Worm (Caenorhabditis elegans) whole organism, young adult: Measurements from ENCODE around the gene R09E10.1.
A peak's percentile ranks its signal among the peaks of the same experiment; 100 is the strongest.

Experiments
- B0261.1 ChIP-seq: sonication (generic microtip); optimal IDR thresholded peaks from 2 replicates; lab custom pipeline; 2016; ENCODE audit warnings: mild to moderate bottlenecking, missing genetic modification characterization, moderate library complexity, missing compliant biosample characterization
- F10E7.11 ChIP-seq: sonication (generic microtip); optimal IDR thresholded peaks from 2 replicates; lab custom pipeline; 2017; ENCODE audit warnings: mild to moderate bottlenecking, missing genetic modification characterization, moderate library complexity, missing compliant biosample characterization
- F33H1.4 ChIP-seq: fragments of 200-800 bp; sonication (Bioruptor generic); IDR thresholded peaks from 2 replicates; pipeline ENCODE4 v1.3.6; 2022; ENCODE audit warnings: missing genetic modification reagents, missing genetic modification characterization, missing compliant biosample characterization
- F39B2.1 ChIP-seq: fragments of 200-800 bp; sonication (Bioruptor generic); IDR thresholded peaks from 2 replicates; pipeline ENCODE4 v1.3.6; 2022; ENCODE audit warnings: missing genetic modification reagents, missing genetic modification characterization, missing compliant biosample characterization
- F49E8.2 ChIP-seq: sonication (generic microtip); optimal IDR thresholded peaks from 3 replicates; lab custom pipeline; 2017; ENCODE audit warnings: missing genetic modification characterization, mild to moderate bottlenecking, missing compliant biosample characterization, antibody characterized with exemption, moderate library complexity; ENCODE audit not compliant: insufficient read depth
- F55B11.4 ChIP-seq: sonication (generic microtip); optimal IDR thresholded peaks from 2 replicates; lab custom pipeline; 2016; ENCODE audit warnings: missing compliant biosample characterization, missing genetic modification characterization, borderline replicate concordance; ENCODE audit not compliant: insufficient read depth
- K12H6.12 ChIP-seq: fragments of 200-800 bp; sonication (Bioruptor generic); optimal IDR thresholded peaks from 2 replicates; lab custom pipeline; 2018; ENCODE audit warnings: mild to moderate bottlenecking, missing genetic modification characterization, missing compliant biosample characterization
- Y67H2A.10 ChIP-seq: fragments of 200-800 bp; sonication (Bioruptor generic); conservative IDR thresholded peaks from 2 replicates; pipeline ENCODE4 v1.3.6; 2022; ENCODE audit warnings: missing genetic modification reagents, missing genetic modification characterization, missing compliant biosample characterization
- Y79H2A.3 ChIP-seq: fragments of 200-800 bp; sonication (Bioruptor generic); conservative IDR thresholded peaks from 2 replicates; pipeline ENCODE4 v1.3.6; 2022; ENCODE audit warnings: missing genetic modification reagents, missing genetic modification characterization, missing compliant biosample characterization
- Y95B8A.8 ChIP-seq: fragments of 200-800 bp; sonication (Bioruptor generic); IDR thresholded peaks from 2 replicates; pipeline ENCODE4 v1.3.6; 2022; ENCODE audit warnings: missing genetic modification reagents, missing genetic modification characterization, missing compliant biosample characterization
- ama-1 ChIP-seq, 3 experiments: fragments of 150-350 bp in 1 of 3; sonication (generic microtip) in 2 of 3; optimal IDR thresholded peaks; 2 replicates each; lab custom pipeline; 2014 to 2018; ENCODE audit warnings: missing biosample characterization in 2 of 3, missing genetic modification characterization in 2 of 3, missing genetic modification reagents in 2 of 3
- aptf-2 ChIP-seq: fragments of 200-800 bp; sonication (Bioruptor generic); conservative IDR thresholded peaks from 2 replicates; pipeline ENCODE4 v1.3.6; 2022; ENCODE audit warnings: missing genetic modification reagents, missing genetic modification characterization, missing compliant biosample characterization
- atf-7 ChIP-seq: sonication (generic microtip); optimal IDR thresholded peaks from 2 replicates; lab custom pipeline; 2017; ENCODE audit warnings: mild to moderate bottlenecking, missing genetic modification characterization, missing compliant biosample characterization
- attf-3 ChIP-seq: fragments of 200-800 bp; sonication (Bioruptor generic); conservative IDR thresholded peaks from 2 replicates; pipeline ENCODE4 v1.3.6; 2022; ENCODE audit warnings: missing genetic modification reagents, missing genetic modification characterization, missing compliant biosample characterization
- cebp-1 ChIP-seq, 2 experiments: fragments of 200-800 bp in 1 of 2; sonication (Bioruptor generic) in 1 of 2; sonication (generic microtip) in 1 of 2; IDR thresholded peaks in 1 of 2; optimal IDR thresholded peaks in 1 of 2; 2 replicates each; pipeline versions ENCODE4 v1.3.6 to Lab custom; 2017 to 2022; ENCODE audit warnings: missing compliant biosample characterization in 2 of 2, missing genetic modification characterization in 2 of 2, mild to moderate bottlenecking in 1 of 2, missing genetic modification reagents in 1 of 2, moderate library complexity in 1 of 2
- ceh-58 ChIP-seq: fragments of 200-800 bp; sonication (Bioruptor generic); IDR thresholded peaks from 2 replicates; pipeline ENCODE4 v1.3.6; 2022; ENCODE audit warnings: missing genetic modification characterization, missing compliant biosample characterization
- dox-1 ChIP-seq: fragments of 200-800 bp; sonication (Bioruptor generic); IDR thresholded peaks from 2 replicates; pipeline ENCODE4 v1.3.6; 2022; ENCODE audit warnings: missing genetic modification reagents, missing genetic modification characterization, missing compliant biosample characterization
- dpff-1 ChIP-seq: sonication (generic microtip); optimal IDR thresholded peaks from 2 replicates; lab custom pipeline; 2017; ENCODE audit warnings: mild to moderate bottlenecking, missing genetic modification characterization, missing compliant biosample characterization
- egl-18 ChIP-seq: fragments of 200-800 bp; sonication (Bioruptor generic); IDR thresholded peaks from 2 replicates; pipeline ENCODE4 v1.3.6; 2022; ENCODE audit warnings: missing genetic modification reagents, missing genetic modification characterization, missing compliant biosample characterization
- egrh-3 ChIP-seq: fragments of 200-800 bp; sonication (Bioruptor generic); IDR thresholded peaks from 2 replicates; pipeline ENCODE4 v1.3.6; 2022; ENCODE audit warnings: missing genetic modification reagents, missing genetic modification characterization, missing compliant biosample characterization
- fkh-3 ChIP-seq: sonication (generic microtip); optimal IDR thresholded peaks from 2 replicates; lab custom pipeline; 2016; ENCODE audit warnings: mild to moderate bottlenecking, missing genetic modification characterization, missing compliant biosample characterization
- hlh-26 ChIP-seq: fragments of 200-800 bp; sonication (Bioruptor generic); conservative IDR thresholded peaks from 2 replicates; pipeline ENCODE4 v1.3.6; 2022; ENCODE audit warnings: missing genetic modification reagents, missing genetic modification characterization, missing compliant biosample characterization
- hmg-1.2 ChIP-seq: fragments of 200-800 bp; sonication (Bioruptor generic); IDR thresholded peaks from 2 replicates; pipeline ENCODE4 v1.3.6; 2022; ENCODE audit warnings: missing genetic modification reagents, missing genetic modification characterization, missing compliant biosample characterization
- hsf-1 ChIP-seq: fragments of 200-800 bp; sonication (Bioruptor generic); IDR thresholded peaks from 2 replicates; pipeline ENCODE4 v1.3.6; 2022; ENCODE audit warnings: missing genetic modification reagents, missing genetic modification characterization, missing compliant biosample characterization
- lag-1 ChIP-seq: fragments of 200-800 bp; sonication (Bioruptor generic); IDR thresholded peaks from 2 replicates; pipeline ENCODE4 v1.3.6; 2022; ENCODE audit warnings: missing genetic modification reagents, missing genetic modification characterization, missing compliant biosample characterization
- let-607 ChIP-seq, 2 experiments: fragments of 200-800 bp in 1 of 2; sonication (Bioruptor generic) in 1 of 2; sonication (generic microtip) in 1 of 2; optimal IDR thresholded peaks; 2 replicates each; lab custom pipeline; 2016 to 2018; ENCODE audit warnings: mild to moderate bottlenecking in 2 of 2, missing compliant biosample characterization in 2 of 2, missing genetic modification characterization in 2 of 2, moderate library complexity in 2 of 2, missing genotype in 1 of 2
- lin-35 ChIP-seq, 3 experiments: fragments of 150-350 bp in 2 of 3; sonication (generic microtip) in 1 of 3; optimal IDR thresholded peaks; 2 replicates each; lab custom pipeline; 2014 to 2018; ENCODE audit warnings: missing biosample characterization in 3 of 3, missing genetic modification characterization in 3 of 3, missing genetic modification reagents in 3 of 3
- lir-1 ChIP-seq: fragments of 200-800 bp; sonication (Bioruptor generic); conservative IDR thresholded peaks from 2 replicates; pipeline ENCODE4 v1.3.6; 2022; ENCODE audit warnings: missing genetic modification reagents, missing genetic modification characterization, missing compliant biosample characterization
- madf-8 ChIP-seq: fragments of 200-800 bp; sonication (Bioruptor generic); conservative IDR thresholded peaks from 2 replicates; pipeline ENCODE4 v1.3.6; 2022; ENCODE audit warnings: missing genetic modification reagents, missing genetic modification characterization, missing compliant biosample characterization
- mes-4 ChIP-seq: sonication (generic microtip); optimal IDR thresholded peaks from 2 replicates; lab custom pipeline; 2016; ENCODE audit warnings: missing genotype, missing genetic modification characterization, missing compliant biosample characterization
- nfya-1 ChIP-seq: sonication (generic microtip); optimal IDR thresholded peaks from 2 replicates; lab custom pipeline; 2017; ENCODE audit warnings: antibody characterized with exemption, missing compliant biosample characterization, missing genetic modification characterization, borderline replicate concordance; ENCODE audit not compliant: insufficient read depth
- nfya-2 ChIP-seq: fragments of 200-800 bp; sonication (Bioruptor generic); IDR thresholded peaks from 2 replicates; pipeline ENCODE4 v1.3.6; 2022; ENCODE audit warnings: missing genetic modification reagents, missing genetic modification characterization, missing compliant biosample characterization
- nhr-179 ChIP-seq: sonication (generic microtip); optimal IDR thresholded peaks from 2 replicates; lab custom pipeline; 2016; ENCODE audit warnings: mild to moderate bottlenecking, missing genetic modification characterization, missing compliant biosample characterization
- nhr-80 ChIP-seq: sonication (generic microtip); optimal IDR thresholded peaks from 2 replicates; lab custom pipeline; 2016; ENCODE audit warnings: missing genetic modification characterization, missing compliant biosample characterization
- nhr-90 ChIP-seq: sonication (generic microtip); optimal IDR thresholded peaks from 2 replicates; lab custom pipeline; 2016; ENCODE audit warnings: missing genotype, mild to moderate bottlenecking, missing genetic modification characterization, missing compliant biosample characterization
- sdz-38 ChIP-seq: sonication (generic microtip); optimal IDR thresholded peaks from 2 replicates; lab custom pipeline; 2016; ENCODE audit warnings: missing genotype, missing genetic modification characterization, missing compliant biosample characterization
- sea-2 ChIP-seq: fragments of 200-800 bp; sonication (Bioruptor generic); IDR thresholded peaks from 2 replicates; pipeline ENCODE4 v1.3.6; 2022; ENCODE audit warnings: missing genetic modification characterization, missing compliant biosample characterization
- snpc-1.1 ChIP-seq: sonication (generic microtip); optimal IDR thresholded peaks from 2 replicates; lab custom pipeline; 2017; ENCODE audit warnings: missing genetic modification characterization, mild to moderate bottlenecking, missing compliant biosample characterization, antibody characterized with exemption, moderate library complexity, missing genotype, missing genetic modification reagents; ENCODE audit not compliant: insufficient read depth
- snpc-3.4 ChIP-seq: sonication (generic microtip); optimal IDR thresholded peaks from 2 replicates; lab custom pipeline; 2017; ENCODE audit warnings: missing genetic modification characterization, mild to moderate bottlenecking, missing compliant biosample characterization, antibody characterized with exemption, moderate library complexity, missing genotype, missing genetic modification reagents
- tbp1 ChIP-seq: fragments of 200-800 bp; sonication (Bioruptor generic); optimal IDR thresholded peaks from 2 replicates; lab custom pipeline; 2018; ENCODE audit warnings: mild to moderate bottlenecking, missing genetic modification characterization, missing compliant biosample characterization
- tlf-1 ChIP-seq: fragments of 200-800 bp; sonication (Bioruptor generic); optimal IDR thresholded peaks from 2 replicates; lab custom pipeline; 2018; ENCODE audit warnings: mild to moderate bottlenecking, missing genetic modification characterization, missing compliant biosample characterization
- xnd-1 ChIP-seq: sonication (generic microtip); optimal IDR thresholded peaks from 2 replicates; lab custom pipeline; 2016; ENCODE audit warnings: missing genotype, missing genetic modification reagents, missing genetic modification characterization, missing compliant biosample characterization
- zim-3 ChIP-seq: sonication (generic microtip); optimal IDR thresholded peaks from 2 replicates; lab custom pipeline; 2017; ENCODE audit warnings: mild to moderate bottlenecking, missing genetic modification characterization, moderate library complexity, missing compliant biosample characterization
- ztf-18 ChIP-seq: sonication (generic microtip); optimal IDR thresholded peaks from 2 replicates; lab custom pipeline; 2016; ENCODE audit warnings: missing genotype, mild to moderate bottlenecking, missing genetic modification characterization, missing compliant biosample characterization
- ztf-28 ChIP-seq: fragments of 200-800 bp; sonication (Bioruptor generic); IDR thresholded peaks from 2 replicates; pipeline ENCODE4 v1.3.6; 2022; ENCODE audit warnings: missing genetic modification reagents, missing genetic modification characterization, missing compliant biosample characterization
- ztf-6 ChIP-seq: fragments of 200-800 bp; sonication (Bioruptor generic); IDR thresholded peaks from 2 replicates; pipeline ENCODE4 v1.3.6; 2022; ENCODE audit warnings: missing genetic modification reagents, missing genetic modification characterization, missing compliant biosample characterization

R09E10.1 gene

DNA sequence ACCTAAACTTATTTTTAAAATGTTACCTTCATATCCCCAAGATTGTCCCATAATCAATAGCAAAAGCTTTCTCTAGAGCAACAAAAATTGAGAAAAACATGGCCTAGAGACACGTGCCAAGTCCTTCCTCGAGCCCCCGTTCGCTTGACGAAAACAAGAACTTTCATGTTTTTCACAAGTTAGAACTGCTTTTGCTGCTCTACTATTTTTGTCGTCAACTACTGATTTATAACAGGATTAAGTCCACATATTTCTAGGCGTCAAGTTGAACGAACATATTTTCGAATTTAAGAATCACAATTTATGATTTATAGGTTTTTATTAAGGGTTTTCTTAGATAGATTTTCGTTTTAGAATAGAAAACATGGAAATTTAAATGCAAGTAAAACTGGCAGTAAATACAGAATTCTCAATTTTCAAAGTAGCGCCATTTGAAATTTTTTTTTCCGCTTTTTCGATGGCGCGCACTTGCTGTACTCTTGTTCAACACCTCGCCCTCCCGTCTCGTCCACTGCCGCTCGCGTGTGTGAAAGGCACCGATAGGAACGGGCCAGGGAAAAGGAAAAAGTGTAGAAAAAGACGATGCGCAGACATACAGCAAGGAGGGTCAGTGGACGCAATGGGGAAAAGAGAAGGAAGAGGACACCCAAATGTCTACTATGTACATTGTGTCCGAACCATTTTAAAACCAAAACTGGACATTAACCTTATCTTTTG, 38.2 kb downstream of the R09E10.1 start, which contains the start of gene rad-51 (continued):
- TF ChIP-seq hsf-1 (GFP tag; lab: Robert Waterston, UW) (no peak), zim-3 (tag; lab: Kevin White, UChicago) (no peak), F49E8.2 (tag; lab: Kevin White, UChicago) (no peak), fkh-3 (tag; lab: Kevin White, UChicago) (no peak), lir-1 (GFP tag; lab: Robert Waterston, UW) (no peak), let-607 (tag; optimal IDR thresholded peaks at IDR 0.05; lab: Kevin White, UChicago) (no peak), tbp1 (GFP tag; lab: Kevin White, UChicago) (no peak), atf-7 (tag; lab: Kevin White, UChicago) (no peak), nhr-179 (tag; lab: Kevin White, UChicago) (no peak), ceh-58 (GFP tag; lab: Robert Waterston, UW) (no peak), Y79H2A.3 (GFP tag; lab: Robert Waterston, UW) (no peak), sdz-38 (tag; lab: Kevin White, UChicago) (no peak), tlf-1 (GFP tag; lab: Kevin White, UChicago) (no peak), hlh-26 (no peak), dox-1 (peak; percentile 71), egl-18 (GFP tag; lab: Robert Waterston, UW) (no peak), nfya-1 (no peak), ama-1 (optimal IDR thresholded peaks at IDR 0.05; lab: Kevin White, UChicago) (no peak), ama-1 (GFP tag; optimal IDR thresholded peaks at IDR 0.05; lab: Kevin White, UChicago) (no peak), nhr-80 (peak; percentile 70), mes-4 (no peak), F39B2.1 (GFP tag; lab: Robert Waterston, UW) (no peak), F55B11.4 (no peak), hmg-1.2 (GFP tag; lab: Robert Waterston, UW) (peak; percentile 91; the same call in 1 of the 2 replicates), Y95B8A.8 (0 out of 2 replicates have a peak, but pooled peaks have one; percentile 15), cebp-1 (GFP tag; IDR thresholded peaks at IDR 0.05; lab: Robert Waterston, UW) (no peak), cebp-1 (tag; optimal IDR thresholded peaks at IDR 0.05; lab: Kevin White, UChicago) (no peak), F33H1.4 (GFP tag; lab: Robert Waterston, UW) (no peak), K12H6.12 (tag; lab: Kevin White, UChicago) (no peak), attf-3 (0 out of 2 replicates have a peak, but pooled peaks have one; percentile 38), snpc-1.1 (tag; lab: Kevin White, UChicago) (no peak), dpff-1 (tag; lab: Kevin White, UChicago) (no peak), ztf-18 (tag; lab: Kevin White, UChicago) (peak; percentile 19), snpc-3.4 (tag; lab: Kevin White, UChicago) (peak; percentile 38), B0261.1 (tag; lab: Kevin White, UChicago) (no peak), F10E7.11 (tag; lab: Kevin White, UChicago) (no peak), xnd-1 (tag; lab: Kevin White, UChicago) (no peak), Y67H2A.10 (GFP tag; lab: Robert Waterston, UW) (no peak), lin-35 (GFP tag; optimal IDR thresholded peaks at IDR 0.05; lab: Kevin White, UChicago) (peak in 1 of 3 experiments; percentile 59), nhr-90 (no peak), nfya-2 (GFP tag; lab: Robert Waterston, UW) (no peak), egrh-3 (GFP tag; lab: Robert Waterston, UW) (no peak), ztf-28 (GFP tag; lab: Robert Waterston, UW) (no peak), aptf-2 (GFP tag; lab: Robert Waterston, UW) (0 out of 2 replicates have a peak, but pooled peaks have one; percentile 8), sea-2 (GFP tag; lab: Robert Waterston, UW) (no peak), madf-8 (GFP tag; lab: Robert Waterston, UW) (no peak), lag-1 (GFP tag; lab: Robert Waterston, UW) (no peak), ztf-6 (no peak)
